Worm (Caenorhabditis elegans) whole organism, L1 larva: ENCODE measurements around the gene ptr-5.

Source experiments
- C04F5.9 ChIP-seq: sonication (generic microtip); optimal IDR thresholded peaks from 2 replicates; lab custom pipeline; 2016; ENCODE audit warnings: missing genetic modification characterization, missing compliant biosample characterization
- C34B4.2 ChIP-seq: sonication (generic microtip); optimal IDR thresholded peaks from 2 replicates; lab custom pipeline; 2017; ENCODE audit warnings: mild to moderate bottlenecking, missing genetic modification characterization, missing compliant biosample characterization
- F16B12.6 ChIP-seq: fragments of 150-350 bp; optimal IDR thresholded peaks from 2 replicates; lab custom pipeline; 2014; ENCODE audit warnings: missing biosample characterization, missing genetic modification characterization
- ama-1 ChIP-seq: fragments of 150-350 bp; optimal IDR thresholded peaks from 2 replicates; lab custom pipeline; 2014
- ceh-63 ChIP-seq: fragments of 200-800 bp; sonication (Bioruptor generic); optimal IDR thresholded peaks from 2 replicates; lab custom pipeline; 2018; ENCODE audit warnings: mild to moderate bottlenecking, missing genetic modification characterization, missing compliant biosample characterization
- ceh-8 ChIP-seq: fragments of 200-800 bp; sonication (Bioruptor generic); optimal IDR thresholded peaks from 2 replicates; lab custom pipeline; 2018; ENCODE audit warnings: mild to moderate bottlenecking, missing genetic modification characterization, moderate library complexity, missing compliant biosample characterization
- ceh-88 ChIP-seq: fragments of 200-800 bp; sonication (Bioruptor generic); IDR thresholded peaks from 2 replicates; pipeline ENCODE4 v1.3.6; 2022; ENCODE audit warnings: missing genetic modification characterization, missing compliant biosample characterization
- dpl-1 ChIP-seq, 3 experiments: fragments of 150-350 bp in 2 of 3; sonication (generic microtip) in 1 of 3; optimal IDR thresholded peaks; 2 replicates each; lab custom pipeline; 2014 to 2017; ENCODE audit warnings: missing biosample characterization in 3 of 3, missing genetic modification characterization in 3 of 3, missing genetic modification reagents in 3 of 3
- efl-1 ChIP-seq, 4 experiments: fragments of 150-350 bp; optimal IDR thresholded peaks in 3 of 4; peaks in 1 of 4; 1 replicate in 1 of 4; 2 replicates in 3 of 4; lab custom pipeline; 2014; ENCODE audit warnings: missing biosample characterization in 2 of 4, missing genetic modification characterization in 2 of 4, missing genetic modification reagents in 2 of 4
- elt-3 ChIP-seq, 6 experiments: fragments of 150-350 bp in 1 of 6; sonication (generic microtip); optimal IDR thresholded peaks; 2 replicates each; lab custom pipeline; 2017 to 2018; ENCODE audit warnings: missing biosample characterization in 6 of 6, missing genetic modification characterization in 6 of 6, inconsistent platforms in 1 of 6
- fkh-10 ChIP-seq: sonication (generic microtip); optimal IDR thresholded peaks from 2 replicates; lab custom pipeline; 2017; ENCODE audit warnings: missing biosample characterization, missing genetic modification reagents, missing genetic modification characterization
- fkh-8 ChIP-seq: sonication (generic microtip); optimal IDR thresholded peaks from 2 replicates; lab custom pipeline; 2016; ENCODE audit warnings: mild to moderate bottlenecking, missing genetic modification characterization, missing compliant biosample characterization
- fos-1 ChIP-seq: fragments of 150-350 bp; optimal IDR thresholded peaks from 2 replicates; lab custom pipeline; 2014; ENCODE audit warnings: missing biosample characterization, missing genetic modification characterization
- hlh-4 ChIP-seq: sonication (generic microtip); optimal IDR thresholded peaks from 2 replicates; lab custom pipeline; 2016; ENCODE audit warnings: mild to moderate bottlenecking, missing genetic modification characterization, missing compliant biosample characterization
- jun-1 ChIP-seq: fragments of 150-350 bp; optimal IDR thresholded peaks from 2 replicates; lab custom pipeline; 2014; ENCODE audit warnings: missing biosample characterization, missing genetic modification reagents, missing genetic modification characterization
- lin-14 ChIP-seq: fragments of 200-800 bp; sonication (Bioruptor generic); optimal IDR thresholded peaks from 2 replicates; lab custom pipeline; 2018; ENCODE audit warnings: mild to moderate bottlenecking, missing genetic modification characterization, moderate library complexity, missing compliant biosample characterization
- lin-35 ChIP-seq, 2 experiments: fragments of 150-350 bp; optimal IDR thresholded peaks; 2 replicates each; lab custom pipeline; 2014; ENCODE audit warnings: missing biosample characterization in 2 of 2, missing genetic modification characterization in 2 of 2, missing genetic modification reagents in 2 of 2
- lin-39 ChIP-seq: fragments of 150-350 bp; optimal IDR thresholded peaks from 2 replicates; lab custom pipeline; 2014; ENCODE audit warnings: missing biosample characterization, missing genetic modification reagents, missing genetic modification characterization
- lsy-2 ChIP-seq, 2 experiments: fragments of 150-350 bp; optimal IDR thresholded peaks; 2 replicates each; lab custom pipeline; 2014; ENCODE audit warnings: missing biosample characterization in 2 of 2, missing genetic modification characterization in 2 of 2
- mab-9 ChIP-seq: fragments of 200-800 bp; sonication (Bioruptor generic); IDR thresholded peaks from 2 replicates; pipeline ENCODE4 v1.3.6; 2022; ENCODE audit warnings: missing genetic modification reagents, missing genetic modification characterization, missing compliant biosample characterization
- mep-1 ChIP-seq: fragments of 150-350 bp; optimal IDR thresholded peaks from 2 replicates; lab custom pipeline; 2014; ENCODE audit warnings: missing biosample characterization, missing genetic modification characterization
- nhr-19 ChIP-seq: fragments of 200-800 bp; sonication (Bioruptor generic); conservative IDR thresholded peaks from 2 replicates; pipeline ENCODE4 v1.3.6; 2022; ENCODE audit warnings: missing genetic modification characterization, missing compliant biosample characterization
- nhr-237 ChIP-seq: fragments of 150-350 bp; optimal IDR thresholded peaks from 2 replicates; lab custom pipeline; 2014; ENCODE audit warnings: missing biosample characterization, missing genetic modification characterization
- nhr-76 ChIP-seq: sonication (generic microtip); optimal IDR thresholded peaks from 2 replicates; lab custom pipeline; 2017; ENCODE audit warnings: missing biosample characterization, missing genetic modification characterization
- nhr-84 ChIP-seq: sonication (generic microtip); optimal IDR thresholded peaks from 2 replicates; lab custom pipeline; 2017; ENCODE audit warnings: missing biosample characterization, missing genetic modification characterization
- nhr-85 ChIP-seq: sonication (generic microtip); peaks from one replicate; lab custom pipeline; 2016; ENCODE audit warnings: missing genetic modification characterization, inconsistent platforms, missing compliant biosample characterization
- nhr-90 ChIP-seq: sonication (generic microtip); optimal IDR thresholded peaks from 2 replicates; lab custom pipeline; 2016; ENCODE audit warnings: mild to moderate bottlenecking, missing genetic modification characterization, missing compliant biosample characterization; ENCODE audit not compliant: poor library complexity
- rnt-1 ChIP-seq: sonication (generic microtip); optimal IDR thresholded peaks from 2 replicates; lab custom pipeline; 2016; ENCODE audit warnings: mild to moderate bottlenecking, missing genetic modification characterization, moderate library complexity, missing compliant biosample characterization
- snpc-4 ChIP-seq: fragments of 150-350 bp; optimal IDR thresholded peaks from 2 replicates; lab custom pipeline; 2014; ENCODE audit warnings: missing biosample characterization, missing genetic modification characterization
- sox-4 ChIP-seq: sonication (generic microtip); optimal IDR thresholded peaks from 2 replicates; lab custom pipeline; 2016; ENCODE audit warnings: missing genetic modification characterization, missing compliant biosample characterization
- sptf-1 ChIP-seq: fragments of 150-350 bp; optimal IDR thresholded peaks from 2 replicates; lab custom pipeline; 2014; ENCODE audit warnings: missing biosample characterization, missing genetic modification characterization
- swsn-7 ChIP-seq: sonication (generic microtip); optimal IDR thresholded peaks from 2 replicates; lab custom pipeline; 2016; ENCODE audit warnings: missing genetic modification characterization, missing compliant biosample characterization
- tbx-2 ChIP-seq: sonication (generic microtip); optimal IDR thresholded peaks from 2 replicates; lab custom pipeline; 2016; ENCODE audit warnings: missing genetic modification characterization, missing compliant biosample characterization
- unc-62 ChIP-seq: fragments of 150-350 bp; optimal IDR thresholded peaks from 2 replicates; lab custom pipeline; 2014; ENCODE audit warnings: missing biosample characterization, missing genetic modification reagents, missing genetic modification characterization
- unc-98 ChIP-seq: fragments of 200-800 bp; sonication (Bioruptor generic); IDR thresholded peaks from 2 replicates; pipeline ENCODE4 v1.3.6; 2022; ENCODE audit warnings: missing genetic modification characterization, missing compliant biosample characterization
- vab-15 ChIP-seq: sonication (generic microtip); optimal IDR thresholded peaks from 2 replicates; lab custom pipeline; 2017; ENCODE audit warnings: missing genotype, mild to moderate bottlenecking, missing genetic modification characterization, missing compliant biosample characterization
- ztf-4 ChIP-seq: fragments of 150-350 bp; optimal IDR thresholded peaks from 2 replicates; lab custom pipeline; 2014; ENCODE audit warnings: missing biosample characterization, missing genetic modification characterization

ptr-5 gene

ce11 chrX:17318284-17318683 is at the start of gene ptr-5:
Gene ptr-5 (plus strand): TSS chrX:17318584.
- TF ChIP-seq efl-1 (optimal IDR thresholded peaks at IDR 0.05; lab: Kevin White, UChicago) (no peak), efl-1 (GFP tag; optimal IDR thresholded peaks at IDR 0.05 in 1 of 2; lab: Kevin White, UChicago) (peak in 1 of 2 experiments; percentile 27), rnt-1 (tag; lab: Kevin White, UChicago) (no peak), fkh-8 (tag; lab: Kevin White, UChicago) (peak; percentile 74)

ce11 chrX:17288378-17288777 is 30.0 kb upstream of the ptr-5 start:
- no peak for TF ChIP-seq fos-1 (tag; lab: Kevin White, UChicago)
- TF ChIP-seq nhr-76 (tag; lab: Kevin White, UChicago), result no peak

DNA sequence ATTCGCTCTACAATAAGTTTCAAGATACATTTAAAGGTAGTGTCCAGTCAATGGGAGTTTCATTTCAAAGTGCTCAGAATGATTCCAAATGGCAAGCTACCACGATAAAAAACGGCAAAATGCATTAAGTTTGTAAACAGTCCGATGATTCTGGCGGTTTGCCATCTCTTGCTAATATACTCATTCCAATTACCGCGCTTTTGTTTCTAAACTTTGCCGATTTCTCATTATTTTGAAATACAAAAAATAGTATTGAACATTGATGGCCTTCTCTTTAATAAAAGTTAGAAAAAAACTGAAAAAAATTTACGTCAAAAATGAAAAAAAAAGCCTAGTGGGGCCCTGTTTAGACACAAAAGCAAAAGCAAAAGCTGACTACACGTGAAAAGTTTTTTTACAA is 24.4 kb upstream of the ptr-5 start:
- TF ChIP-seq efl-1 (optimal IDR thresholded peaks at IDR 0.05; lab: Kevin White, UChicago) (no peak), efl-1 (GFP tag; optimal IDR thresholded peaks at IDR 0.05 in 1 of 2; lab: Kevin White, UChicago) (no peak), C34B4.2 (tag; lab: Kevin White, UChicago) (no peak), ztf-4 (tag; lab: Kevin White, UChicago) (no peak), snpc-4 (tag; lab: Kevin White, UChicago) (no peak), ceh-63 (no peak), mep-1 (no peak), C04F5.9 (tag; lab: Kevin White, UChicago) (no peak), hlh-4 (tag; lab: Kevin White, UChicago) (no peak)

ce11 chrX:17294728-17295127 is 23.7 kb upstream of the ptr-5 start, which contains the start of gene C33E10.8:
Gene C33E10.8 (minus strand): TSS chrX:17294828.
- TF ChIP-seq rnt-1 (tag; lab: Kevin White, UChicago), result no peak
- no peak for TF ChIP-seq nhr-237 (tag; lab: Kevin White, UChicago)
- no peak for TF ChIP-seq fos-1 (tag; lab: Kevin White, UChicago)
- no peak for TF ChIP-seq ceh-88 (GFP tag; lab: Robert Waterston, UW)
- TF ChIP-seq F16B12.6 (tag; lab: Kevin White, UChicago), result no peak
- no peak for TF ChIP-seq C34B4.2 (tag; lab: Kevin White, UChicago)
- TF ChIP-seq, all 84 proteins: peak for 0

DNA sequence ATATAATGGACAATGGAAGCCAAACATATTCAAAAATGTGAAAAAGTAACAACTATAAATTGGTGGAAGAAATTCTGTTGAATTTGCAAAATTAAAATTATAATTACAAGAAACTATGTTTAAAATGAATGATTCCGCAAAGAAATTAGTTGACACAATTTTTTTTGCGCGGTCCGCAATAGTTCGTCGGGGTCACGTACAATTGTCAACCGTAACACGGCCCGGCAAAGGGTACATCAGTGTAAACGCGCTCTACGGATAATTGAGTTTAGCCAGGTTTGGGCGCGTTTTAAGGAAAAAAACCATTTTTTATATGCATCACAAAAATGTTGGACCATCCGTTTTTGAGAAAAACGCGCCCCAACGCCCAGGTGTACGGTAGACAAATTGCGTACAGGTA is 21.0 kb upstream of the ptr-5 start:
- TF ChIP-seq ceh-8 (GFP tag; lab: Kevin White, UChicago) (no peak), unc-62 (GFP tag; lab: Kevin White, UChicago) (no peak), lin-39 (tag; lab: Kevin White, UChicago) (no peak), nhr-90 (no peak), nhr-76 (tag; lab: Kevin White, UChicago) (no peak), unc-98 (GFP tag; lab: Robert Waterston, UW) (no peak), sox-4 (tag; lab: Kevin White, UChicago) (no peak), nhr-237 (tag; lab: Kevin White, UChicago) (no peak), lin-35 (GFP tag; optimal IDR thresholded peaks at IDR 0.05; lab: Kevin White, UChicago) (peak in 1 of 2 experiments; percentile 5), vab-15 (tag; lab: Kevin White, UChicago) (no peak), lin-14 (GFP tag; lab: Kevin White, UChicago) (no peak), jun-1 (tag; lab: Kevin White, UChicago) (no peak), F16B12.6 (tag; lab: Kevin White, UChicago) (peak; percentile 9), fkh-10 (GFP tag; lab: Kevin White, UChicago) (no peak), sptf-1 (tag; lab: Kevin White, UChicago) (no peak), mab-9 (GFP tag; lab: Robert Waterston, UW) (no peak), nhr-85 (tag; lab: Kevin White, UChicago) (peak; percentile 0), lsy-2 (tag; optimal IDR thresholded peaks at IDR 0.05; lab: Kevin White, UChicago) (peak; percentile 6 to 88), elt-3 (tag; optimal IDR thresholded peaks at IDR 0.05; lab: Kevin White, UChicago) (no peak), nhr-19 (GFP tag; lab: Robert Waterston, UW) (no peak), nhr-84 (tag; lab: Kevin White, UChicago) (no peak), ama-1 (lab: Kevin White, UChicago) (no peak), swsn-7 (tag; lab: Kevin White, UChicago) (no peak), tbx-2 (no peak), snpc-4 (tag; lab: Kevin White, UChicago) (no peak), dpl-1 (GFP tag; optimal IDR thresholded peaks at IDR 0.05; lab: Kevin White, UChicago) (no peak)
